Worm (Caenorhabditis elegans) whole organism, L1 larva: ENCODE results near the gene C06A1.6.

Experiments used
- C04F5.9 ChIP-seq: sonication (generic microtip); optimal IDR thresholded peaks from 2 replicates; lab custom pipeline; 2016; ENCODE audit warnings: missing genetic modification characterization, missing compliant biosample characterization
- C16A3.4 ChIP-seq: fragments of 150-350 bp; optimal IDR thresholded peaks from 2 replicates; lab custom pipeline; 2014; ENCODE audit warnings: missing biosample characterization, missing genetic modification characterization
- C34B4.2 ChIP-seq: sonication (generic microtip); optimal IDR thresholded peaks from 2 replicates; lab custom pipeline; 2017; ENCODE audit warnings: mild to moderate bottlenecking, missing genetic modification characterization, missing compliant biosample characterization
- F16B12.6 ChIP-seq: fragments of 150-350 bp; optimal IDR thresholded peaks from 2 replicates; lab custom pipeline; 2014; ENCODE audit warnings: missing biosample characterization, missing genetic modification characterization
- aha-1 ChIP-seq: fragments of 150-350 bp; optimal IDR thresholded peaks from 2 replicates; lab custom pipeline; 2014; ENCODE audit warnings: missing biosample characterization, missing genetic modification characterization
- alr-1 ChIP-seq: fragments of 200-800 bp; sonication (Bioruptor generic); optimal IDR thresholded peaks from 2 replicates; lab custom pipeline; 2018; ENCODE audit warnings: borderline replicate concordance, mild to moderate bottlenecking, missing genetic modification characterization, missing compliant biosample characterization
- blmp-1 ChIP-seq: fragments of 150-350 bp; optimal IDR thresholded peaks from 2 replicates; lab custom pipeline; 2014; ENCODE audit warnings: missing biosample characterization, missing genetic modification characterization
- ceh-63 ChIP-seq: fragments of 200-800 bp; sonication (Bioruptor generic); optimal IDR thresholded peaks from 2 replicates; lab custom pipeline; 2018; ENCODE audit warnings: mild to moderate bottlenecking, missing genetic modification characterization, missing compliant biosample characterization
- ceh-8 ChIP-seq: fragments of 200-800 bp; sonication (Bioruptor generic); optimal IDR thresholded peaks from 2 replicates; lab custom pipeline; 2018; ENCODE audit warnings: mild to moderate bottlenecking, missing genetic modification characterization, moderate library complexity, missing compliant biosample characterization
- ceh-82 ChIP-seq, 3 experiments: fragments of 150-350 bp in 1 of 3; sonication (generic microtip) in 2 of 3; optimal IDR thresholded peaks; 2 replicates each; lab custom pipeline; 2014 to 2017; ENCODE audit warnings: missing biosample characterization in 3 of 3, missing genetic modification characterization in 3 of 3
- ceh-90 ChIP-seq: sonication (generic microtip); optimal IDR thresholded peaks from 2 replicates; lab custom pipeline; 2016; ENCODE audit warnings: missing genetic modification characterization, missing compliant biosample characterization
- dpl-1 ChIP-seq, 3 experiments: fragments of 150-350 bp in 2 of 3; sonication (generic microtip) in 1 of 3; optimal IDR thresholded peaks; 2 replicates each; lab custom pipeline; 2014 to 2017; ENCODE audit warnings: missing biosample characterization in 3 of 3, missing genetic modification characterization in 3 of 3, missing genetic modification reagents in 3 of 3
- dsc-1 ChIP-seq: sonication (generic microtip); optimal IDR thresholded peaks from 2 replicates; lab custom pipeline; 2016; ENCODE audit warnings: mild to moderate bottlenecking, missing genetic modification characterization, missing compliant biosample characterization
- efl-1 ChIP-seq, 4 experiments: fragments of 150-350 bp; optimal IDR thresholded peaks in 3 of 4; peaks in 1 of 4; 1 replicate in 1 of 4; 2 replicates in 3 of 4; lab custom pipeline; 2014; ENCODE audit warnings: missing biosample characterization in 2 of 4, missing genetic modification characterization in 2 of 4, missing genetic modification reagents in 2 of 4
- egl-27 ChIP-seq, 2 experiments: fragments of 150-350 bp in 1 of 2; sonication (generic microtip); optimal IDR thresholded peaks; 3 replicates each; lab custom pipeline; 2017 to 2018; ENCODE audit warnings: missing biosample characterization in 2 of 2, missing genetic modification characterization in 2 of 2, missing genetic modification reagents in 2 of 2
- elt-2 ChIP-seq: sonication (generic microtip); optimal IDR thresholded peaks from 2 replicates; lab custom pipeline; 2016; ENCODE audit warnings: missing genetic modification characterization, mild to moderate bottlenecking, inconsistent platforms, missing compliant biosample characterization, missing genetic modification reagents
- elt-3 ChIP-seq, 6 experiments: fragments of 150-350 bp in 1 of 6; sonication (generic microtip); optimal IDR thresholded peaks; 2 replicates each; lab custom pipeline; 2017 to 2018; ENCODE audit warnings: missing biosample characterization in 6 of 6, missing genetic modification characterization in 6 of 6, inconsistent platforms in 1 of 6
- fkh-10 ChIP-seq: sonication (generic microtip); optimal IDR thresholded peaks from 2 replicates; lab custom pipeline; 2017; ENCODE audit warnings: missing biosample characterization, missing genetic modification reagents, missing genetic modification characterization
- fkh-4 ChIP-seq: sonication (generic microtip); optimal IDR thresholded peaks from 2 replicates; lab custom pipeline; 2016; ENCODE audit warnings: missing compliant biosample characterization, missing genetic modification characterization, borderline replicate concordance
- fos-1 ChIP-seq: fragments of 150-350 bp; optimal IDR thresholded peaks from 2 replicates; lab custom pipeline; 2014; ENCODE audit warnings: missing biosample characterization, missing genetic modification characterization
- grh-1 ChIP-seq: fragments of 200-800 bp; sonication (Bioruptor generic); IDR thresholded peaks from 2 replicates; pipeline ENCODE4 v1.3.6; 2022; ENCODE audit warnings: missing genetic modification reagents, missing genetic modification characterization, missing compliant biosample characterization
- hlh-17 ChIP-seq: fragments of 200-800 bp; sonication (Bioruptor generic); optimal IDR thresholded peaks from 2 replicates; lab custom pipeline; 2018; ENCODE audit warnings: missing genetic modification characterization, mild to moderate bottlenecking, missing compliant biosample characterization, moderate library complexity, borderline replicate concordance
- hlh-4 ChIP-seq: sonication (generic microtip); optimal IDR thresholded peaks from 2 replicates; lab custom pipeline; 2016; ENCODE audit warnings: mild to moderate bottlenecking, missing genetic modification characterization, missing compliant biosample characterization
- irx-1 ChIP-seq: sonication (generic microtip); optimal IDR thresholded peaks from 2 replicates; lab custom pipeline; 2016; ENCODE audit warnings: missing genetic modification characterization, missing compliant biosample characterization
- lin-14 ChIP-seq: fragments of 200-800 bp; sonication (Bioruptor generic); optimal IDR thresholded peaks from 2 replicates; lab custom pipeline; 2018; ENCODE audit warnings: mild to moderate bottlenecking, missing genetic modification characterization, moderate library complexity, missing compliant biosample characterization
- lin-35 ChIP-seq, 2 experiments: fragments of 150-350 bp; optimal IDR thresholded peaks; 2 replicates each; lab custom pipeline; 2014; ENCODE audit warnings: missing biosample characterization in 2 of 2, missing genetic modification characterization in 2 of 2, missing genetic modification reagents in 2 of 2
- lsy-2 ChIP-seq, 2 experiments: fragments of 150-350 bp; optimal IDR thresholded peaks; 2 replicates each; lab custom pipeline; 2014; ENCODE audit warnings: missing biosample characterization in 2 of 2, missing genetic modification characterization in 2 of 2
- mef-2 ChIP-seq: fragments of 150-350 bp; optimal IDR thresholded peaks from 2 replicates; lab custom pipeline; 2014; ENCODE audit warnings: missing biosample characterization, missing genetic modification characterization
- mep-1 ChIP-seq: fragments of 150-350 bp; optimal IDR thresholded peaks from 2 replicates; lab custom pipeline; 2014; ENCODE audit warnings: missing biosample characterization, missing genetic modification characterization
- nhr-11 ChIP-seq: fragments of 150-350 bp; optimal IDR thresholded peaks from 2 replicates; lab custom pipeline; 2014; ENCODE audit warnings: missing biosample characterization, missing genetic modification characterization
- nhr-12 ChIP-seq: sonication (generic microtip); optimal IDR thresholded peaks from 2 replicates; lab custom pipeline; 2017; ENCODE audit warnings: missing biosample characterization, missing genetic modification characterization
- nhr-237 ChIP-seq: fragments of 150-350 bp; optimal IDR thresholded peaks from 2 replicates; lab custom pipeline; 2014; ENCODE audit warnings: missing biosample characterization, missing genetic modification characterization
- nhr-28 ChIP-seq: fragments of 150-350 bp; optimal IDR thresholded peaks from 2 replicates; lab custom pipeline; 2014; ENCODE audit warnings: missing biosample characterization, missing genetic modification characterization
- nhr-71 ChIP-seq: sonication (generic microtip); optimal IDR thresholded peaks from 2 replicates; lab custom pipeline; 2016; ENCODE audit warnings: mild to moderate bottlenecking, missing genetic modification characterization, moderate library complexity, missing compliant biosample characterization
- nhr-76 ChIP-seq: sonication (generic microtip); optimal IDR thresholded peaks from 2 replicates; lab custom pipeline; 2017; ENCODE audit warnings: missing biosample characterization, missing genetic modification characterization
- nhr-77 ChIP-seq: fragments of 150-350 bp; optimal IDR thresholded peaks from 2 replicates; lab custom pipeline; 2014; ENCODE audit warnings: missing biosample characterization, missing genetic modification characterization
- nhr-84 ChIP-seq: sonication (generic microtip); optimal IDR thresholded peaks from 2 replicates; lab custom pipeline; 2017; ENCODE audit warnings: missing biosample characterization, missing genetic modification characterization
- pag-3 ChIP-seq: sonication (generic microtip); optimal IDR thresholded peaks from 2 replicates; lab custom pipeline; 2017; ENCODE audit warnings: missing genetic modification characterization, mild to moderate bottlenecking, missing compliant biosample characterization, antibody characterized with exemption, borderline replicate concordance; ENCODE audit not compliant: insufficient read depth
- pqm-1 ChIP-seq: sonication (generic microtip); optimal IDR thresholded peaks from 3 replicates; lab custom pipeline; 2017; ENCODE audit warnings: missing biosample characterization, missing genetic modification characterization
- rnt-1 ChIP-seq: sonication (generic microtip); optimal IDR thresholded peaks from 2 replicates; lab custom pipeline; 2016; ENCODE audit warnings: mild to moderate bottlenecking, missing genetic modification characterization, moderate library complexity, missing compliant biosample characterization
- snpc-4 ChIP-seq: fragments of 150-350 bp; optimal IDR thresholded peaks from 2 replicates; lab custom pipeline; 2014; ENCODE audit warnings: missing biosample characterization, missing genetic modification characterization
- sox-4 ChIP-seq: sonication (generic microtip); optimal IDR thresholded peaks from 2 replicates; lab custom pipeline; 2016; ENCODE audit warnings: missing genetic modification characterization, missing compliant biosample characterization
- sptf-1 ChIP-seq: fragments of 150-350 bp; optimal IDR thresholded peaks from 2 replicates; lab custom pipeline; 2014; ENCODE audit warnings: missing biosample characterization, missing genetic modification characterization
- tbx-2 ChIP-seq: sonication (generic microtip); optimal IDR thresholded peaks from 2 replicates; lab custom pipeline; 2016; ENCODE audit warnings: missing genetic modification characterization, missing compliant biosample characterization
- tlp-1 ChIP-seq: fragments of 150-350 bp; optimal IDR thresholded peaks from 2 replicates; lab custom pipeline; 2014; ENCODE audit warnings: missing biosample characterization, missing genetic modification characterization
- unc-130 ChIP-seq: fragments of 150-350 bp; optimal IDR thresholded peaks from 2 replicates; lab custom pipeline; 2017; ENCODE audit warnings: missing biosample characterization, missing genetic modification characterization, inconsistent platforms
- unc-30 ChIP-seq: sonication (generic microtip); optimal IDR thresholded peaks from 2 replicates; lab custom pipeline; 2017; ENCODE audit warnings: missing biosample characterization, missing genetic modification characterization
- unc-86 ChIP-seq: sonication (generic microtip); optimal IDR thresholded peaks from 2 replicates; lab custom pipeline; 2016; ENCODE audit warnings: missing genetic modification characterization, missing compliant biosample characterization
- vab-15 ChIP-seq: sonication (generic microtip); optimal IDR thresholded peaks from 2 replicates; lab custom pipeline; 2017; ENCODE audit warnings: missing genotype, mild to moderate bottlenecking, missing genetic modification characterization, missing compliant biosample characterization
- xbp-1 ChIP-seq: sonication (generic microtip); optimal IDR thresholded peaks from 2 replicates; lab custom pipeline; 2016; ENCODE audit warnings: missing genetic modification characterization, missing compliant biosample characterization
- zag-1 ChIP-seq: fragments of 150-350 bp; optimal IDR thresholded peaks from 2 replicates; lab custom pipeline; 2014; ENCODE audit warnings: missing biosample characterization, missing genetic modification characterization
- ztf-4 ChIP-seq: fragments of 150-350 bp; optimal IDR thresholded peaks from 2 replicates; lab custom pipeline; 2014; ENCODE audit warnings: missing biosample characterization, missing genetic modification characterization

The C06A1.6 gene

ce11 chrII:10563368-10563767, 1.1 kb downstream of the C06A1.6 start, which contains the start of gene cdc-48.1 (continued):
- TF ChIP-seq egl-27 (tag; optimal IDR thresholded peaks at IDR 0.05; lab: Kevin White, UChicago) (peak; percentile 90 to 100), rnt-1 (tag; lab: Kevin White, UChicago) (peak; percentile 100), tbx-2 (tag; lab: Kevin White, UChicago) (peak; percentile 100), fkh-4 (tag; lab: Kevin White, UChicago) (peak; percentile 93), C16A3.4 (tag; lab: Kevin White, UChicago) (peak; percentile 100), elt-2 (tag; lab: Kevin White, UChicago) (peak; percentile 97), ceh-63 (GFP tag; lab: Kevin White, UChicago) (peak; percentile 91), nhr-84 (tag; lab: Kevin White, UChicago) (peak; percentile 98), ceh-90 (tag; lab: Kevin White, UChicago) (peak; percentile 68), unc-130 (tag; lab: Kevin White, UChicago) (peak; percentile 100), efl-1 (optimal IDR thresholded peaks at IDR 0.05; lab: Kevin White, UChicago) (peak; percentile 100), efl-1 (GFP tag; optimal IDR thresholded peaks at IDR 0.05 in 1 of 2; lab: Kevin White, UChicago) (peak; percentile 100), aha-1 (tag; lab: Kevin White, UChicago) (peak; percentile 97), pqm-1 (tag; lab: Kevin White, UChicago) (peak; percentile 83), nhr-71 (peak; percentile 100), blmp-1 (tag; lab: Kevin White, UChicago) (peak; percentile 95), dsc-1 (tag; lab: Kevin White, UChicago) (peak; percentile 100), sptf-1 (no peak), mef-2 (tag; lab: Kevin White, UChicago) (peak; percentile 98), zag-1 (tag; lab: Kevin White, UChicago) (peak; percentile 100), elt-3 (tag; optimal IDR thresholded peaks at IDR 0.05; lab: Kevin White, UChicago) (peak; percentile 99 to 100 (median 100)), vab-15 (tag; lab: Kevin White, UChicago) (peak; percentile 100), F16B12.6 (peak; percentile 81), nhr-76 (tag; lab: Kevin White, UChicago) (peak; percentile 88), irx-1 (tag; lab: Kevin White, UChicago) (peak; percentile 99), grh-1 (GFP tag; lab: Robert Waterston, UW) (peak; percentile 100), fkh-10 (GFP tag; lab: Kevin White, UChicago) (peak; percentile 100), C04F5.9 (peak; percentile 98), dpl-1 (GFP tag; optimal IDR thresholded peaks at IDR 0.05; lab: Kevin White, UChicago) (peak; percentile 100), mep-1 (tag; lab: Kevin White, UChicago) (peak; percentile 100), fos-1 (peak; percentile 100), sox-4 (peak; percentile 98), pag-3 (tag; lab: Kevin White, UChicago) (peak; percentile 91), hlh-17 (no peak), alr-1 (tag; lab: Kevin White, UChicago) (no peak), snpc-4 (tag; lab: Kevin White, UChicago) (peak; percentile 95), nhr-28 (tag; lab: Kevin White, UChicago) (peak; percentile 77), tlp-1 (no peak), xbp-1 (peak; percentile 100), lin-35 (GFP tag; optimal IDR thresholded peaks at IDR 0.05; lab: Kevin White, UChicago) (peak; percentile 100), nhr-77 (tag; lab: Kevin White, UChicago) (peak; percentile 100), ceh-82 (tag; optimal IDR thresholded peaks at IDR 0.05; lab: Kevin White, UChicago) (peak; percentile 100), hlh-4 (tag; lab: Kevin White, UChicago) (peak; percentile 64), nhr-237 (tag; lab: Kevin White, UChicago) (peak; percentile 100), ztf-4 (tag; lab: Kevin White, UChicago) (peak; percentile 100), lsy-2 (tag; optimal IDR thresholded peaks at IDR 0.05; lab: Kevin White, UChicago) (peak; percentile 98 to 99), nhr-12 (tag; lab: Kevin White, UChicago) (peak; percentile 72), unc-86 (tag; lab: Kevin White, UChicago) (peak; percentile 100), unc-30 (tag; lab: Kevin White, UChicago) (peak; percentile 99), ceh-8 (GFP tag; lab: Kevin White, UChicago) (peak; percentile 99), C34B4.2 (peak; percentile 94), nhr-11 (tag; lab: Kevin White, UChicago) (peak; percentile 100), lin-14 (peak; percentile 100)
